Worm (Caenorhabditis elegans) whole organism, L1 larva: ENCODE measurements around the gene F29B9.5.

Source experiments
- C16A3.4 ChIP-seq: fragments of 150-350 bp; optimal IDR thresholded peaks from 2 replicates; lab custom pipeline; 2014; ENCODE audit warnings: missing biosample characterization, missing genetic modification characterization
- alr-1 ChIP-seq: fragments of 200-800 bp; sonication (Bioruptor generic); optimal IDR thresholded peaks from 2 replicates; lab custom pipeline; 2018; ENCODE audit warnings: borderline replicate concordance, mild to moderate bottlenecking, missing genetic modification characterization, missing compliant biosample characterization
- ceh-63 ChIP-seq: fragments of 200-800 bp; sonication (Bioruptor generic); optimal IDR thresholded peaks from 2 replicates; lab custom pipeline; 2018; ENCODE audit warnings: mild to moderate bottlenecking, missing genetic modification characterization, missing compliant biosample characterization
- ceh-8 ChIP-seq: fragments of 200-800 bp; sonication (Bioruptor generic); optimal IDR thresholded peaks from 2 replicates; lab custom pipeline; 2018; ENCODE audit warnings: mild to moderate bottlenecking, missing genetic modification characterization, moderate library complexity, missing compliant biosample characterization
- ceh-90 ChIP-seq: sonication (generic microtip); optimal IDR thresholded peaks from 2 replicates; lab custom pipeline; 2016; ENCODE audit warnings: missing genetic modification characterization, missing compliant biosample characterization
- ces-1 ChIP-seq: fragments of 150-350 bp; optimal IDR thresholded peaks from 2 replicates; lab custom pipeline; 2014; ENCODE audit warnings: missing biosample characterization, missing genetic modification reagents, missing genetic modification characterization
- dpl-1 ChIP-seq, 3 experiments: fragments of 150-350 bp in 2 of 3; sonication (generic microtip) in 1 of 3; optimal IDR thresholded peaks; 2 replicates each; lab custom pipeline; 2014 to 2017; ENCODE audit warnings: missing biosample characterization in 3 of 3, missing genetic modification characterization in 3 of 3, missing genetic modification reagents in 3 of 3
- efl-1 ChIP-seq, 4 experiments: fragments of 150-350 bp; optimal IDR thresholded peaks in 3 of 4; peaks in 1 of 4; 1 replicate in 1 of 4; 2 replicates in 3 of 4; lab custom pipeline; 2014; ENCODE audit warnings: missing biosample characterization in 2 of 4, missing genetic modification characterization in 2 of 4, missing genetic modification reagents in 2 of 4
- egl-13 ChIP-seq: sonication (generic microtip); optimal IDR thresholded peaks from 2 replicates; lab custom pipeline; 2016; ENCODE audit warnings: missing genotype, missing genetic modification reagents, missing genetic modification characterization, missing compliant biosample characterization
- elt-3 ChIP-seq, 6 experiments: fragments of 150-350 bp in 1 of 6; sonication (generic microtip); optimal IDR thresholded peaks; 2 replicates each; lab custom pipeline; 2017 to 2018; ENCODE audit warnings: missing biosample characterization in 6 of 6, missing genetic modification characterization in 6 of 6, inconsistent platforms in 1 of 6
- ets-5 ChIP-seq: fragments of 200-800 bp; sonication (Bioruptor generic); IDR thresholded peaks from 2 replicates; pipeline ENCODE4 v1.3.6; 2022; ENCODE audit warnings: missing genetic modification characterization, missing compliant biosample characterization
- fkh-10 ChIP-seq: sonication (generic microtip); optimal IDR thresholded peaks from 2 replicates; lab custom pipeline; 2017; ENCODE audit warnings: missing biosample characterization, missing genetic modification reagents, missing genetic modification characterization
- fkh-8 ChIP-seq: sonication (generic microtip); optimal IDR thresholded peaks from 2 replicates; lab custom pipeline; 2016; ENCODE audit warnings: mild to moderate bottlenecking, missing genetic modification characterization, missing compliant biosample characterization
- hlh-17 ChIP-seq: fragments of 200-800 bp; sonication (Bioruptor generic); optimal IDR thresholded peaks from 2 replicates; lab custom pipeline; 2018; ENCODE audit warnings: missing genetic modification characterization, mild to moderate bottlenecking, missing compliant biosample characterization, moderate library complexity, borderline replicate concordance
- hpl-2 ChIP-seq: fragments of 150-350 bp; optimal IDR thresholded peaks from 2 replicates; lab custom pipeline; 2014; ENCODE audit warnings: missing biosample characterization, missing genetic modification reagents, missing genetic modification characterization
- isw-1 ChIP-seq: fragments of 200-800 bp; sonication (Bioruptor generic); IDR thresholded peaks from 2 replicates; pipeline ENCODE4 v1.3.6; 2022; ENCODE audit warnings: missing genetic modification characterization, missing compliant biosample characterization
- lin-13 ChIP-seq: fragments of 150-350 bp; optimal IDR thresholded peaks from 2 replicates; lab custom pipeline; 2014; ENCODE audit warnings: missing biosample characterization, missing genetic modification reagents, missing genetic modification characterization
- lin-15B ChIP-seq: fragments of 150-350 bp; sonication (generic microtip); optimal IDR thresholded peaks from 3 replicates; lab custom pipeline; 2014; ENCODE audit warnings: missing biosample characterization, missing genetic modification characterization
- lir-3 ChIP-seq: sonication (generic microtip); optimal IDR thresholded peaks from 2 replicates; lab custom pipeline; 2016; ENCODE audit warnings: mild to moderate bottlenecking, missing genetic modification characterization, moderate library complexity, missing compliant biosample characterization; ENCODE audit not compliant: poor library complexity
- nhr-12 ChIP-seq: sonication (generic microtip); optimal IDR thresholded peaks from 2 replicates; lab custom pipeline; 2017; ENCODE audit warnings: missing biosample characterization, missing genetic modification characterization
- nhr-237 ChIP-seq: fragments of 150-350 bp; optimal IDR thresholded peaks from 2 replicates; lab custom pipeline; 2014; ENCODE audit warnings: missing biosample characterization, missing genetic modification characterization
- nhr-28 ChIP-seq: fragments of 150-350 bp; optimal IDR thresholded peaks from 2 replicates; lab custom pipeline; 2014; ENCODE audit warnings: missing biosample characterization, missing genetic modification characterization
- nhr-47 ChIP-seq: sonication (generic microtip); optimal IDR thresholded peaks from 2 replicates; lab custom pipeline; 2016; ENCODE audit warnings: mild to moderate bottlenecking, missing genetic modification characterization, moderate library complexity, missing compliant biosample characterization
- nhr-76 ChIP-seq: sonication (generic microtip); optimal IDR thresholded peaks from 2 replicates; lab custom pipeline; 2017; ENCODE audit warnings: missing biosample characterization, missing genetic modification characterization
- nhr-84 ChIP-seq: sonication (generic microtip); optimal IDR thresholded peaks from 2 replicates; lab custom pipeline; 2017; ENCODE audit warnings: missing biosample characterization, missing genetic modification characterization
- nhr-90 ChIP-seq: sonication (generic microtip); optimal IDR thresholded peaks from 2 replicates; lab custom pipeline; 2016; ENCODE audit warnings: mild to moderate bottlenecking, missing genetic modification characterization, missing compliant biosample characterization; ENCODE audit not compliant: poor library complexity
- rnt-1 ChIP-seq: sonication (generic microtip); optimal IDR thresholded peaks from 2 replicates; lab custom pipeline; 2016; ENCODE audit warnings: mild to moderate bottlenecking, missing genetic modification characterization, moderate library complexity, missing compliant biosample characterization
- snpc-4 ChIP-seq: fragments of 150-350 bp; optimal IDR thresholded peaks from 2 replicates; lab custom pipeline; 2014; ENCODE audit warnings: missing biosample characterization, missing genetic modification characterization
- swsn-7 ChIP-seq: sonication (generic microtip); optimal IDR thresholded peaks from 2 replicates; lab custom pipeline; 2016; ENCODE audit warnings: missing genetic modification characterization, missing compliant biosample characterization
- unc-30 ChIP-seq: sonication (generic microtip); optimal IDR thresholded peaks from 2 replicates; lab custom pipeline; 2017; ENCODE audit warnings: missing biosample characterization, missing genetic modification characterization
- xbp-1 ChIP-seq: sonication (generic microtip); optimal IDR thresholded peaks from 2 replicates; lab custom pipeline; 2016; ENCODE audit warnings: missing genetic modification characterization, missing compliant biosample characterization
- zag-1 ChIP-seq: fragments of 150-350 bp; optimal IDR thresholded peaks from 2 replicates; lab custom pipeline; 2014; ENCODE audit warnings: missing biosample characterization, missing genetic modification characterization
- zip-4 ChIP-seq: fragments of 200-800 bp; sonication (Bioruptor generic); optimal IDR thresholded peaks from 2 replicates; lab custom pipeline; 2018; ENCODE audit warnings: mild to moderate bottlenecking, missing genetic modification characterization, moderate library complexity, missing compliant biosample characterization
- ztf-11 ChIP-seq, 2 experiments: sonication (generic microtip); optimal IDR thresholded peaks; 2 replicates each; lab custom pipeline; 2016 to 2017; ENCODE audit warnings: missing genetic modification characterization in 2 of 2, missing biosample characterization in 1 of 2, missing compliant biosample characterization in 1 of 2

F29B9.5 gene

DNA sequence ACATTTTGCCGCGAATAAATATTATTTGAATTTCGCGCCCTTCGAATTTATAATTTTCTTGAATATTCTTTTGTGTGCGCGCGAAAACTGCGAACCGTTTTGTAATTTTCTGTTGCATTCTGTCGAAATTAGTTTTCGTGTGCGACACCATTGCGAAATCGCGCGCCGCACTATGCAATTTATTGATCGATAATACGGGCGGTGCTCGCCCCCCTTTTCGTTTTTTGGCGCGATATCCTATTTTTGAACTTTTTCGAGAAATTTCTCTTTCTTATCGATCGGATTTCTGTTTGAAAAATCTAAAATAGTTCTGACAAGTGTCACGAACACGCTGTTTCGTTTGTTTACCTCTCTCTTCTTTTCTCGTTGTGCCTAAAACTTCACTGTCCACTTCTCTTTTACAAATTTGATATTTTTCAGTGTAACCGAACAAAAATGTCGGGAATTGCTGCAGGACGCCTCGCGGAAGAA lies 1.6 kb upstream of the F29B9.5 start, which contains the start of gene ubc-9 (continued):
- TF ChIP-seq zip-4 (GFP tag; lab: Kevin White, UChicago): peak; percentile 69
- no peak for TF ChIP-seq hpl-2 (GFP tag; lab: Kevin White, UChicago)
- TF ChIP-seq ets-5: no peak
- peak; percentile 39 for TF ChIP-seq lir-3 (tag; lab: Kevin White, UChicago)
- peak; percentile 70 for TF ChIP-seq xbp-1
- no peak for TF ChIP-seq hlh-17 (GFP tag; lab: Kevin White, UChicago)
- TF ChIP-seq nhr-47 (tag; lab: Kevin White, UChicago): peak; percentile 82
- no peak for TF ChIP-seq nhr-12 (tag; lab: Kevin White, UChicago)
- no peak for TF ChIP-seq zag-1
- TF ChIP-seq ceh-90 (tag; lab: Kevin White, UChicago): no peak
- peak; percentile 77 for TF ChIP-seq nhr-90

DNA sequence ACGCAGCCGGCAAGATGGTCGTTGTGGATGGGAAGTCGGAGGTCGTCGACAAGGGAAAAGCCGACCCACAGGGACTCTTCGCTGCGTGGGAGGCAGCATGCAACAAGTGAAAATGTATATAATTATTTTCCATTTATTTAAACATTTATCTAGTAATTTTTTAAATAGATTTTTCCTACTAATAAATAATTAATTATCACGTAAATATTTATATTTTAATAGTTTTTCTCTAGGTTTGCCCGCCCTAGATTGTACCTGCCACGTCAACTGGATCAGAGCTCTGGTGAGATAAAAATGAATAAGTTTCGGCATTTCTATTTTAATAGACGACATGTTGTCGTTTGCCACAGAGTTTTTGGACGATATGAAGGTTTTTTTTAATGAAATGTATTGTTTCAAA lies 747 bp downstream of the F29B9.5 start, which contains the start of gene psr-1:
Gene psr-1 (plus strand): TSS at position 301 of the 400 bp plus-strand sequence.
- no peak for TF ChIP-seq nhr-237 (tag; lab: Kevin White, UChicago)
- TF ChIP-seq ztf-11 (tag; optimal IDR thresholded peaks at IDR 0.05; lab: Kevin White, UChicago): no peak
- no peak for TF ChIP-seq isw-1 (GFP tag; lab: Robert Waterston, UW)
- no peak for TF ChIP-seq rnt-1 (tag; lab: Kevin White, UChicago)
- TF ChIP-seq egl-13 (tag; lab: Kevin White, UChicago): no peak
- no peak for TF ChIP-seq nhr-12 (tag; lab: Kevin White, UChicago)
- no peak for TF ChIP-seq snpc-4
- no peak for TF ChIP-seq C16A3.4
- no peak for TF ChIP-seq fkh-10 (GFP tag; lab: Kevin White, UChicago)
- TF ChIP-seq unc-30 (tag; lab: Kevin White, UChicago): no peak

DNA sequence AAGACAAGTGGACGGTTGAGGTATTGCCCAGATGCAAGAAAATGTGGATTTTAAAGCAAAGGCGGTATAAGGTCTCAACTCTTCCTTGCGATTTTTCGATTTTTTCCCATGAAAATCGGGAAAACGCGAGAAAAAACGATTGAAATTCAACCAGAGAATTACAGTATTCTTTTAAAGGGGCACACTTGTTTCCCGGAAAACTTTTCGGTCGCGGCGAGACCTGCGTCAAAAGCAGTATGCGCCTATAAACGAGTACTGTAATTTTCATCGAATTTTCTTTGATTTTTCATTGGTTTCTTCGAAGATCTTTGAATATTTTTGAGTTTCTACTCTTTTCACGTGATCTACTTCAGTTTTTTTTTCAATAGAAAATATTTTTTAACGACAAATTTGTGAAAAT lies 1.5 kb downstream of the F29B9.5 start:
- TF ChIP-seq lir-3 (tag; lab: Kevin White, UChicago): no peak
- TF ChIP-seq nhr-84 (tag; lab: Kevin White, UChicago): no peak
- no peak for TF ChIP-seq nhr-76 (tag; lab: Kevin White, UChicago)
- no peak for TF ChIP-seq ces-1 (GFP tag; lab: Kevin White, UChicago)
- no peak for TF ChIP-seq zip-4 (GFP tag; lab: Kevin White, UChicago)
- no peak for TF ChIP-seq ceh-8 (GFP tag; lab: Kevin White, UChicago)
- no peak for TF ChIP-seq nhr-28 (tag; lab: Kevin White, UChicago)
- no peak for TF ChIP-seq lin-13
- TF ChIP-seq elt-3 (tag; optimal IDR thresholded peaks at IDR 0.05; lab: Kevin White, UChicago): no peak
- TF ChIP-seq dpl-1 (GFP tag; optimal IDR thresholded peaks at IDR 0.05; lab: Kevin White, UChicago): no peak
- no peak for TF ChIP-seq swsn-7 (tag; lab: Kevin White, UChicago)
- no peak for TF ChIP-seq lin-15B
- TF ChIP-seq alr-1 (tag; lab: Kevin White, UChicago): no peak

DNA sequence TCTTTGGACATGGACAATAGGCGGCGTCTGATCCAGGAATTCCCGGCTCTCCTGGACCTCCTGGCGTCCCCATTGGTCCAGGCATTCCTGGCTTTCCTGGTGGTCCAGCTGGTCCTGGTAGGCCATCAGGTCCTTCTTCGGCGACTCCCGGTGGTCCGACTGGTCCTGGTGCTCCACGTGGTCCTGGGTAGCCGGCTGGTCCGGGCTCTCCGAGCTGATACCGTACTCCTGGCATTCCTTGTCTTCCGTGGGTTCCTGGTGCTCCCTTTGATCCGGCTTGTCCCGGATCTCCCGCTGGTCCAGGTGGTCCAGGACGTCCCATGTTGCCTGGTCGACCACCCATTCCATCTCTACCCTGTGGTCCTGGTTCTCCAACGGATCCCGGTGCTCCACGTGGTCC lies 3.8 kb downstream of the F29B9.5 start:
- no peak for TF ChIP-seq ceh-63 (GFP tag; lab: Kevin White, UChicago)
- peak; percentile 19 for TF ChIP-seq ceh-8 (GFP tag; lab: Kevin White, UChicago)

DNA sequence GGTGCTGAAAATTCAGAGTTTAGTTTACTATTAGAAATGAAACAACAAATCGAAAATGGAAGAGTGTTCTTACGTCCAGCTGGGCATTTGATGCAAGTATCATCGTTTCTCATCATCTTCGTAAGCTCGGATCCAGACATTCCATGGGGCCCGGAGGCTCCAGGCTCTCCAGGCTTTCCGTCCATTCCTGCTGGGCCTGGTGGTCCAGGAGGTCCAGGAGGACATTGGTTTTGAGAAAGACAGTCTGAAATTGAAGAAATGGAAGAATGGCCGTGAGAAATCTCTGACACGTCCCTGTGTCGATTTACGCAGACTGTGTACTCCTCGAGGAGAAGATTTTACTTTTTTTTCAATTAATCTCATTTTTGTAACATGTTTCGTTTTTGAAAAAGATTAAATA lies 4.2 kb downstream of the F29B9.5 start:
- TF ChIP-seq efl-1 (optimal IDR thresholded peaks at IDR 0.05; lab: Kevin White, UChicago): no peak
- peak in 1 of 2 experiments; percentile 67 for TF ChIP-seq efl-1 (GFP tag; optimal IDR thresholded peaks at IDR 0.05 in 1 of 2; lab: Kevin White, UChicago)
- TF ChIP-seq fkh-8 (tag; lab: Kevin White, UChicago): no peak
- no peak for TF ChIP-seq hlh-17 (GFP tag; lab: Kevin White, UChicago)
